Fruit fly (Drosophila melanogaster) Kc167 (cell line): ENCODE measurements around the gene yellow-e.

ENCODE experiments used
- Sin3A ChIP-seq: fragments of >200 bp; optimal IDR thresholded peaks from 2 replicates; lab custom pipeline; 2018; ENCODE audit warnings: missing external identifiers
- h ChIP-seq: fragments of >200 bp; optimal IDR thresholded peaks from 3 replicates; lab custom pipeline; 2018; ENCODE audit warnings: missing external identifiers
- insv ChIP-seq: fragments of >200 bp; optimal IDR thresholded peaks from 3 replicates; lab custom pipeline; 2018; ENCODE audit warnings: missing external identifiers
- psq ChIP-seq: fragments of >200 bp; optimal IDR thresholded peaks from 2 replicates; lab custom pipeline; 2017; ENCODE audit warnings: missing external identifiers
- ttk ChIP-seq: sonication (Bioruptor generic); optimal IDR thresholded peaks from 2 replicates; lab custom pipeline; 2017; ENCODE audit warnings: missing external identifiers

dm6 chr3R:13448354-13448753, 33.3 kb upstream of the yellow-e start:
- TF ChIP-seq Sin3A (lab: Kevin White, UChicago) (no peak), ttk (no peak), insv (lab: Kevin White, UChicago) (no peak), h (no peak), psq (lab: Kevin White, UChicago) (no peak)
